Fruit fly (Drosophila melanogaster) whole organism, embryonic: ENCODE results near the gene GC.

ENCODE experiments used
- ATbp ChIP-seq: fragments of 200-800 bp; sonication (Bioruptor generic); optimal IDR thresholded peaks from 2 replicates; lab custom pipeline; 2017; ENCODE audit warnings: missing biosample characterization, mild to moderate bottlenecking, missing genetic modification characterization, missing genetic modification reagents
- Abd-B ChIP-seq: fragments of 200-800 bp; sonication (Bioruptor generic); optimal IDR thresholded peaks from 2 replicates; lab custom pipeline; 2018; ENCODE audit warnings: missing biosample characterization, mild to moderate bottlenecking, missing genetic modification characterization, moderate library complexity
- Awh ChIP-seq: fragments of 200-800 bp; sonication (Bioruptor generic); IDR thresholded peaks from 2 replicates; pipeline ENCODE4, ENCODE4 v1.3.6; 2022; ENCODE audit warnings: missing biosample characterization, missing genetic modification characterization
- CG11093 ChIP-seq: fragments of 200-800 bp; sonication (Bioruptor generic); IDR thresholded peaks from 3 replicates; pipeline ENCODE4 v1.3.6; 2022; ENCODE audit warnings: missing biosample characterization, missing genetic modification characterization
- CG11696 ChIP-seq: fragments of 200-800 bp; sonication (Bioruptor generic); IDR thresholded peaks from 2 replicates; pipeline ENCODE4 v1.3.6; 2022; ENCODE audit warnings: missing biosample characterization, missing genetic modification characterization
- CG12236 ChIP-seq: fragments of 200-800 bp; sonication (Bioruptor generic); optimal IDR thresholded peaks from 2 replicates; lab custom pipeline; 2016; ENCODE audit warnings: missing biosample characterization, missing genetic modification characterization
- CG13775 ChIP-seq: fragments of 200-800 bp; sonication (Bioruptor generic); optimal IDR thresholded peaks from 3 replicates; lab custom pipeline; 2017; ENCODE audit warnings: missing biosample characterization, mild to moderate bottlenecking, missing genetic modification characterization
- CG13894 ChIP-seq: fragments of 200-800 bp; sonication (Bioruptor generic); optimal IDR thresholded peaks from 3 replicates; lab custom pipeline; 2018; ENCODE audit warnings: missing biosample characterization, mild to moderate bottlenecking, missing genetic modification characterization, moderate library complexity
- CG30431 ChIP-seq: fragments of 200-800 bp; sonication (Bioruptor generic); optimal IDR thresholded peaks from 2 replicates; lab custom pipeline; 2017; ENCODE audit warnings: missing biosample characterization, missing genetic modification characterization
- CG32767 ChIP-seq: fragments of 200-800 bp; sonication (Bioruptor generic); IDR thresholded peaks from 2 replicates; pipeline ENCODE4 v1.3.6; 2022; ENCODE audit warnings: missing biosample characterization, missing genetic modification characterization
- CG3407 ChIP-seq: fragments of 200-800 bp; sonication (Bioruptor generic); optimal IDR thresholded peaks from 2 replicates; lab custom pipeline; 2018; ENCODE audit warnings: missing biosample characterization, mild to moderate bottlenecking, missing genetic modification characterization
- CG4360 ChIP-seq: fragments of 200-800 bp; sonication (Bioruptor generic); IDR thresholded peaks from 2 replicates; pipeline ENCODE4 v1.3.6; 2022; ENCODE audit warnings: missing biosample characterization, missing genetic modification characterization
- CG5180 ChIP-seq: fragments of 200-800 bp; sonication (Bioruptor generic); optimal IDR thresholded peaks from 3 replicates; lab custom pipeline; 2017; ENCODE audit warnings: missing biosample characterization, missing genetic modification characterization, mild to moderate bottlenecking, moderate library complexity, missing genetic modification reagents
- CG6854 ChIP-seq: fragments of 200-800 bp; sonication (Bioruptor generic); optimal IDR thresholded peaks from 3 replicates; lab custom pipeline; 2017; ENCODE audit warnings: missing biosample characterization, mild to moderate bottlenecking, missing genetic modification characterization
- CG7357 ChIP-seq: fragments of 200-800 bp; sonication (Bioruptor generic); IDR thresholded peaks from 3 replicates; pipeline ENCODE4 v1.3.6; 2022; ENCODE audit warnings: missing biosample characterization, missing genetic modification characterization
- CG7745 ChIP-seq: fragments of 200-800 bp; sonication (Bioruptor generic); optimal IDR thresholded peaks from 2 replicates; lab custom pipeline; 2018; ENCODE audit warnings: missing biosample characterization, mild to moderate bottlenecking, missing genetic modification characterization, moderate library complexity
- CG9727 ChIP-seq: fragments of 200-800 bp; sonication (Bioruptor generic); optimal IDR thresholded peaks from 3 replicates; lab custom pipeline; 2017; ENCODE audit warnings: missing biosample characterization, mild to moderate bottlenecking, missing genetic modification characterization
- CoRest ChIP-seq: fragments of 200-800 bp; sonication (Bioruptor generic); optimal IDR thresholded peaks from 3 replicates; lab custom pipeline; 2018; ENCODE audit warnings: missing biosample characterization, mild to moderate bottlenecking, missing genetic modification characterization, moderate library complexity
- D19A ChIP-seq: fragments of 200-800 bp; optimal IDR thresholded peaks from 3 replicates; lab custom pipeline; 2019; ENCODE audit warnings: missing biosample characterization, mild to moderate bottlenecking, missing genetic modification characterization, moderate library complexity
- Dad ChIP-seq: fragments of 200-800 bp; sonication (Bioruptor generic); optimal IDR thresholded peaks from 3 replicates; lab custom pipeline; 2016; ENCODE audit warnings: missing biosample characterization, missing genetic modification characterization
- Dek ChIP-seq: fragments of 200-800 bp; sonication (Bioruptor generic); optimal IDR thresholded peaks from 3 replicates; lab custom pipeline; 2019; ENCODE audit warnings: missing biosample characterization, mild to moderate bottlenecking, missing genetic modification characterization, moderate library complexity
- Elba2 ChIP-seq: fragments of 200-800 bp; sonication (Bioruptor generic); optimal IDR thresholded peaks from 3 replicates; lab custom pipeline; 2016; ENCODE audit warnings: missing biosample characterization, missing genetic modification characterization
- Fer1 ChIP-seq: fragments of 200-800 bp; sonication (Bioruptor generic); optimal IDR thresholded peaks from 2 replicates; lab custom pipeline; 2017; ENCODE audit warnings: missing biosample characterization, mild to moderate bottlenecking, missing genetic modification characterization
- Mrtf ChIP-seq: fragments of 200-800 bp; sonication (Bioruptor generic); IDR thresholded peaks from 3 replicates; pipeline ENCODE4 v1.3.6; 2022; ENCODE audit warnings: missing biosample characterization, missing genetic modification characterization
- Side ChIP-seq: fragments of 200-800 bp; sonication (Bioruptor generic); optimal IDR thresholded peaks from 2 replicates; lab custom pipeline; 2016; ENCODE audit warnings: missing biosample characterization, missing genetic modification characterization
- Sox100B ChIP-seq: fragments of 200-800 bp; sonication (Bioruptor generic); optimal IDR thresholded peaks from 3 replicates; lab custom pipeline; 2018; ENCODE audit warnings: missing biosample characterization, mild to moderate bottlenecking, missing genetic modification characterization
- Usf ChIP-seq: fragments of 200-800 bp; sonication (Bioruptor generic); optimal IDR thresholded peaks from 2 replicates; lab custom pipeline; 2017; ENCODE audit warnings: missing genotype, missing biosample characterization, missing genetic modification characterization
- ap ChIP-seq: fragments of 200-800 bp; sonication (Bioruptor generic); IDR thresholded peaks from 2 replicates; pipeline ENCODE4 v1.3.6; 2022; ENCODE audit warnings: missing biosample characterization, missing genetic modification characterization
- bab2 ChIP-seq: fragments of 200-800 bp; sonication (Bioruptor generic); optimal IDR thresholded peaks from 2 replicates; lab custom pipeline; 2016; ENCODE audit warnings: missing biosample characterization, missing genetic modification characterization
- chn ChIP-seq: fragments of 200-800 bp; sonication (Bioruptor generic); optimal IDR thresholded peaks from 2 replicates; lab custom pipeline; 2016; ENCODE audit warnings: missing biosample characterization, missing genetic modification characterization
- crc ChIP-seq: fragments of 200-800 bp; sonication (Bioruptor generic); optimal IDR thresholded peaks from 2 replicates; lab custom pipeline; 2016; ENCODE audit warnings: missing biosample characterization, missing genetic modification characterization
- eve ChIP-seq, 2 experiments: fragments of >200 bp; optimal IDR thresholded peaks; 2 replicates each; lab custom pipeline; 2017; ENCODE audit warnings: missing biosample characterization in 2 of 2, missing genetic modification characterization in 2 of 2
- hkb ChIP-seq, 2 experiments: fragments of 200-800 bp in 1 of 2; fragments of >200 bp in 1 of 2; sonication (Bioruptor generic) in 1 of 2; IDR thresholded peaks in 1 of 2; optimal IDR thresholded peaks in 1 of 2; 2 replicates each; pipeline versions ENCODE4 v1.3.6 to Lab custom; 2017 to 2022; ENCODE audit warnings: missing biosample characterization in 1 of 2, missing genetic modification characterization in 1 of 2
- jigr1 ChIP-seq: fragments of 200-800 bp; sonication (Bioruptor generic); IDR thresholded peaks from 3 replicates; pipeline ENCODE4 v1.3.6; 2022; ENCODE audit warnings: missing biosample characterization, missing genetic modification characterization
- ken ChIP-seq: fragments of 200-800 bp; sonication (Bioruptor generic); IDR thresholded peaks from 3 replicates; pipeline ENCODE4 v1.3.6; 2022; ENCODE audit warnings: missing biosample characterization, missing genetic modification characterization
- klu ChIP-seq: fragments of 200-800 bp; sonication (Bioruptor generic); IDR thresholded peaks from 2 replicates; pipeline ENCODE4 v1.3.6; 2022; ENCODE audit warnings: missing biosample characterization, missing genetic modification characterization
- lab ChIP-seq: fragments of 200-800 bp; sonication (Bioruptor generic); optimal IDR thresholded peaks from 3 replicates; lab custom pipeline; 2017; ENCODE audit warnings: missing biosample characterization, missing genetic modification characterization, mild to moderate bottlenecking, moderate library complexity, missing genetic modification reagents
- luna ChIP-seq: fragments of 200-800 bp; sonication (Bioruptor generic); optimal IDR thresholded peaks from 2 replicates; lab custom pipeline; 2016; ENCODE audit warnings: missing biosample characterization, missing genetic modification characterization
- ranshi ChIP-seq: fragments of 200-800 bp; sonication (Bioruptor generic); IDR thresholded peaks from 2 replicates; pipeline ENCODE4 v1.3.6; 2022; ENCODE audit warnings: missing biosample characterization, missing genetic modification characterization
- rib ChIP-seq: fragments of 200-800 bp; sonication (Bioruptor generic); IDR thresholded peaks from 2 replicates; pipeline ENCODE4 v1.3.6; 2022; ENCODE audit warnings: missing biosample characterization, missing genetic modification characterization
- salm ChIP-seq: fragments of 200-800 bp; sonication (Bioruptor generic); optimal IDR thresholded peaks from 2 replicates; lab custom pipeline; 2018; ENCODE audit warnings: missing biosample characterization, mild to moderate bottlenecking, missing genetic modification characterization
- slp2 ChIP-seq: fragments of 200-800 bp; sonication (Bioruptor generic); optimal IDR thresholded peaks from 2 replicates; lab custom pipeline; 2016; ENCODE audit warnings: missing biosample characterization, missing genetic modification characterization
- tgo ChIP-seq: fragments of 200-800 bp; sonication (Bioruptor generic); IDR thresholded peaks from 3 replicates; pipeline ENCODE4 v1.3.6; 2022; ENCODE audit warnings: missing biosample characterization, missing genetic modification characterization
- toy ChIP-seq: fragments of 200-800 bp; sonication (Bioruptor generic); IDR thresholded peaks from 2 replicates; pipeline ENCODE4 v1.3.6; 2022; ENCODE audit warnings: missing biosample characterization, missing genetic modification characterization
- trem ChIP-seq: fragments of 200-800 bp; optimal IDR thresholded peaks from 3 replicates; lab custom pipeline; 2019; ENCODE audit warnings: missing biosample characterization, mild to moderate bottlenecking, missing genetic modification characterization, moderate library complexity
- wek ChIP-seq: fragments of 200-800 bp; sonication (Bioruptor generic); optimal IDR thresholded peaks from 3 replicates; lab custom pipeline; 2018; ENCODE audit warnings: missing biosample characterization, mild to moderate bottlenecking, missing genetic modification characterization, moderate library complexity

Gene GC

DNA sequence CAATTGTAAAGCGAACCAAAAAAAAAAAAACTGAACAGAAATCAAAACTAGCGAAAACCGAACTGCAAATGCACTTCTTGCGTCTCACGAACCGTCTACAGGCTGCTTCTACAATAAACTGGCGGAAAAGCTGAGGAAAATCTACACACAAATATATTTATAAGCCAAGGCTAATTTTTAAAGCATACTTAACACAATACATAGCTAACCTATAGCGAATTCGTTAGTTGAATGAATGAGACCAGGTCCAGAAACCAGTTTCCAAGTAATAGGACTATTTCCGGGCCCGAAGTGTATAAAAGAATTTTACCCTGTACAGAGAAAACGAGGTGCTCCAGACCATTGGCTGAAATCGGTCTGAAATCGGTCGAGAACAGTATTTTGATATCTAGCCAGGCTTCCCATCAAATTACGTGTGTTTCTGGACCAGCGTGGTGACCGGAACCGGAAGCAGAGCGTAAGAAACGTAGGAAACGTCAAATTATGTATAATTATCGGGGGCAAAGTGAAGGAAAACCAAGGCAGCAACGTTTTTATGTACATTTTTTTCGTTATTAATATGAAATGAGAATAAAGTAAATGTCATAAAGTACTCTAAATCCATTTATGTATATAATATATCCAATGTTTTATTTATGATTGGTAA is 53.2 kb downstream of the GC start (continued):
- TF ChIP-seq wek (GFP tag; lab: Kevin White, UChicago) (no peak), Side (GFP tag; lab: Kevin White, UChicago) (no peak), Dek (tag; lab: Kevin White, UChicago) (no peak), Dad (GFP tag; lab: Kevin White, UChicago) (no peak), CG7357 (no peak), Mrtf (GFP tag; lab: Robert Waterston, UW) (no peak), Abd-B (GFP tag; lab: Kevin White, UChicago) (no peak), CG13894 (tag; lab: Kevin White, UChicago) (no peak), CG13775 (no peak), CG7745 (tag; lab: Kevin White, UChicago) (no peak), CG11696 (no peak), eve (GFP tag; optimal IDR thresholded peaks at IDR 0.05; lab: Kevin White, UChicago) (no peak), D19A (tag; lab: Kevin White, UChicago) (peak; percentile 61), CG9727 (no peak), CG12236 (GFP tag; lab: Kevin White, UChicago) (no peak), lab (GFP tag; lab: Kevin White, UChicago) (peak; percentile 6), CG3407 (no peak), CG11093 (GFP tag; lab: Robert Waterston, UW) (no peak), ap (GFP tag; lab: Robert Waterston, UW) (no peak), crc (GFP tag; lab: Kevin White, UChicago) (no peak), ATbp (GFP tag; lab: Kevin White, UChicago) (no peak), Usf (GFP tag; lab: Kevin White, UChicago) (no peak), ranshi (GFP tag; lab: Robert Waterston, UW) (peak; percentile 13; the same call in 1 of the 2 replicates), CoRest (tag; lab: Kevin White, UChicago) (no peak), Sox100B (GFP tag; lab: Kevin White, UChicago) (peak; percentile 15), tgo (no peak), jigr1 (GFP tag; lab: Robert Waterston, UW) (no peak), rib (GFP tag; lab: Robert Waterston, UW) (no peak), CG6854 (GFP tag; lab: Kevin White, UChicago) (peak; percentile 15), hkb (optimal IDR thresholded peaks at IDR 0.05; lab: Kevin White, UChicago) (no peak), hkb (GFP tag; IDR thresholded peaks at IDR 0.05; lab: Robert Waterston, UW) (peak; percentile 37; the same call in 1 of the 2 replicates), Elba2 (GFP tag; lab: Kevin White, UChicago) (no peak), trem (no peak), Fer1 (GFP tag; lab: Kevin White, UChicago) (no peak), luna (GFP tag; lab: Kevin White, UChicago) (no peak), toy (GFP tag; lab: Robert Waterston, UW) (no peak), chn (no peak), CG30431 (GFP tag; lab: Kevin White, UChicago) (no peak), CG4360 (GFP tag; lab: Robert Waterston, UW) (no peak), CG5180 (GFP tag; lab: Kevin White, UChicago) (no peak), bab2 (GFP tag; lab: Kevin White, UChicago) (no peak), CG32767 (GFP tag; lab: Robert Waterston, UW) (no peak), ken (GFP tag; lab: Robert Waterston, UW) (no peak), Awh (GFP tag; lab: Robert Waterston, UW) (no peak), klu (GFP tag; lab: Robert Waterston, UW) (no peak), salm (tag; lab: Kevin White, UChicago) (no peak), slp2 (no peak)
- TF ChIP-seq, all 482 proteins: peak for 28
